Worm (Caenorhabditis elegans) whole organism, L2 larva: Measurements from ENCODE around the gene R186.3.

ENCODE experiments used
- C34F6.9 ChIP-seq: fragments of 150-350 bp; optimal IDR thresholded peaks from 2 replicates; lab custom pipeline; 2014; ENCODE audit warnings: missing biosample characterization, missing genetic modification characterization
- R02D3.7 ChIP-seq: fragments of 150-350 bp; optimal IDR thresholded peaks from 2 replicates; lab custom pipeline; 2014; ENCODE audit warnings: missing biosample characterization, missing genetic modification characterization
- ZK546.5 ChIP-seq: sonication (generic microtip); optimal IDR thresholded peaks from 2 replicates; lab custom pipeline; 2017; ENCODE audit warnings: missing biosample characterization, missing genetic modification characterization
- alr-1 ChIP-seq: fragments of 150-350 bp; optimal IDR thresholded peaks from 2 replicates; lab custom pipeline; 2014; ENCODE audit warnings: missing biosample characterization, missing genetic modification characterization
- ama-1 ChIP-seq: fragments of 150-350 bp; optimal IDR thresholded peaks from 2 replicates; lab custom pipeline; 2018; ENCODE audit warnings: inconsistent platforms
- ceh-82 ChIP-seq: fragments of 150-350 bp; optimal IDR thresholded peaks from 2 replicates; lab custom pipeline; 2014; ENCODE audit warnings: missing biosample characterization, missing genetic modification characterization
- crh-2 ChIP-seq: sonication (generic microtip); optimal IDR thresholded peaks from 2 replicates; lab custom pipeline; 2017; ENCODE audit warnings: missing biosample characterization, missing genetic modification characterization
- dmd-4 ChIP-seq: sonication (generic microtip); optimal IDR thresholded peaks from 2 replicates; lab custom pipeline; 2017; ENCODE audit warnings: missing biosample characterization, missing genetic modification characterization
- egl-27 ChIP-seq: sonication (generic microtip); optimal IDR thresholded peaks from 3 replicates; lab custom pipeline; 2017; ENCODE audit warnings: missing biosample characterization, missing genetic modification reagents, missing genetic modification characterization
- fos-1 ChIP-seq: fragments of 150-350 bp; optimal IDR thresholded peaks from 2 replicates; lab custom pipeline; 2014; ENCODE audit warnings: missing biosample characterization, missing genetic modification characterization
- gmeb-1 ChIP-seq: fragments of 150-350 bp; optimal IDR thresholded peaks from 2 replicates; lab custom pipeline; 2014; ENCODE audit warnings: missing biosample characterization, missing genetic modification characterization
- lin-11 ChIP-seq: fragments of 150-350 bp; sonication (generic microtip); optimal IDR thresholded peaks from 2 replicates; lab custom pipeline; 2014; ENCODE audit warnings: missing biosample characterization, missing genetic modification characterization, inconsistent platforms, mixed read lengths
- lin-13 ChIP-seq: fragments of 150-350 bp; optimal IDR thresholded peaks from 2 replicates; lab custom pipeline; 2014; ENCODE audit warnings: missing biosample characterization, missing genetic modification reagents, missing genetic modification characterization
- lsy-2 ChIP-seq, 2 experiments: fragments of 150-350 bp in 1 of 2; sonication (generic microtip) in 1 of 2; optimal IDR thresholded peaks; 2 replicates each; lab custom pipeline; 2014 to 2017; ENCODE audit warnings: missing biosample characterization in 2 of 2, missing genetic modification characterization in 2 of 2
- mbf-1 ChIP-seq: sonication (generic microtip); optimal IDR thresholded peaks from 2 replicates; lab custom pipeline; 2017; ENCODE audit warnings: missing biosample characterization, missing genetic modification characterization
- mdl-1 ChIP-seq, 2 experiments: fragments of 150-350 bp in 1 of 2; sonication (generic microtip) in 1 of 2; optimal IDR thresholded peaks; 2 replicates each; lab custom pipeline; 2017; ENCODE audit warnings: missing biosample characterization in 2 of 2, missing genetic modification characterization in 2 of 2
- nhr-12 ChIP-seq: fragments of 150-350 bp; optimal IDR thresholded peaks from 2 replicates; lab custom pipeline; 2014; ENCODE audit warnings: missing biosample characterization, missing genetic modification characterization
- nhr-129 ChIP-seq: fragments of 150-350 bp; optimal IDR thresholded peaks from 2 replicates; lab custom pipeline; 2014; ENCODE audit warnings: missing biosample characterization, missing genetic modification characterization
- nhr-23 ChIP-seq: fragments of 150-350 bp; optimal IDR thresholded peaks from 2 replicates; lab custom pipeline; 2014; ENCODE audit warnings: missing biosample characterization, missing genetic modification reagents, missing genetic modification characterization
- nhr-237 ChIP-seq: fragments of 150-350 bp; optimal IDR thresholded peaks from 2 replicates; lab custom pipeline; 2014; ENCODE audit warnings: missing biosample characterization, missing genetic modification characterization
- nhr-25 ChIP-seq: fragments of 150-350 bp; sonication (generic microtip); optimal IDR thresholded peaks from 3 replicates; lab custom pipeline; 2014; ENCODE audit warnings: missing biosample characterization, missing genetic modification characterization
- nhr-6 ChIP-seq: fragments of 150-350 bp; optimal IDR thresholded peaks from 2 replicates; lab custom pipeline; 2014; ENCODE audit warnings: missing biosample characterization, missing genetic modification characterization
- nhr-77 ChIP-seq: fragments of 150-350 bp; optimal IDR thresholded peaks from 2 replicates; lab custom pipeline; 2014; ENCODE audit warnings: missing biosample characterization, missing genetic modification characterization
- peb-1 ChIP-seq: fragments of 150-350 bp; optimal IDR thresholded peaks from 2 replicates; lab custom pipeline; 2014; ENCODE audit warnings: missing biosample characterization, missing genetic modification characterization
- skn-1 ChIP-seq: sonication (generic microtip); optimal IDR thresholded peaks from 2 replicates; lab custom pipeline; 2017; ENCODE audit warnings: missing biosample characterization, missing genetic modification characterization
- sma-3 ChIP-seq: sonication (generic microtip); optimal IDR thresholded peaks from 2 replicates; lab custom pipeline; 2016; ENCODE audit warnings: missing genetic modification reagents, missing genetic modification characterization, missing compliant biosample characterization
- sma-9 ChIP-seq, 2 experiments: fragments of 150-350 bp in 1 of 2; sonication (generic microtip) in 1 of 2; optimal IDR thresholded peaks; 2 replicates each; lab custom pipeline; 2014 to 2016; ENCODE audit warnings: missing genetic modification characterization in 2 of 2, mild to moderate bottlenecking in 1 of 2, missing biosample characterization in 1 of 2, missing compliant biosample characterization in 1 of 2, missing genetic modification reagents in 1 of 2, moderate library complexity in 1 of 2
- snpc-4 ChIP-seq: fragments of 150-350 bp; optimal IDR thresholded peaks from 2 replicates; lab custom pipeline; 2014; ENCODE audit warnings: missing biosample characterization, missing genetic modification characterization
- unc-55 ChIP-seq: fragments of 150-350 bp; sonication (generic microtip); optimal IDR thresholded peaks from 3 replicates; lab custom pipeline; 2014; ENCODE audit warnings: missing biosample characterization, missing genetic modification reagents, missing genetic modification characterization
- zag-1 ChIP-seq: fragments of 150-350 bp; optimal IDR thresholded peaks from 2 replicates; lab custom pipeline; 2014; ENCODE audit warnings: missing biosample characterization, missing genetic modification characterization
- ztf-11 ChIP-seq: sonication (generic microtip); optimal IDR thresholded peaks from 2 replicates; lab custom pipeline; 2017; ENCODE audit warnings: missing biosample characterization, missing genetic modification characterization

Gene R186.3

ce11 chrV:12963192-12963591 lies 3.8 kb downstream of the R186.3 start, which contains the start of gene hrg-9:
Gene hrg-9, minus strand, starts transcription at chrV:12963343.
- peak; percentile 6 for TF ChIP-seq fos-1 (tag; lab: Kevin White, UChicago)
- TF ChIP-seq ama-1: no peak
- TF ChIP-seq lsy-2 (tag; optimal IDR thresholded peaks at IDR 0.05; lab: Kevin White, UChicago): peak in 1 of 2 experiments; percentile 33
- TF ChIP-seq nhr-129 (tag; lab: Kevin White, UChicago): peak; percentile 96
- TF ChIP-seq lin-11 (tag; lab: Kevin White, UChicago): no peak
- no peak for TF ChIP-seq nhr-237
- TF ChIP-seq nhr-25 (tag; lab: Kevin White, UChicago): peak; percentile 34
- TF ChIP-seq nhr-12 (tag; lab: Kevin White, UChicago): no peak
- peak; percentile 3 for TF ChIP-seq crh-2 (tag; lab: Kevin White, UChicago)

ce11 chrV:12961085-12961560 lies 5.9 kb downstream of the R186.3 start, which contains the start of gene mpst-7:
Gene mpst-7, minus strand, starts transcription at chrV:12961135.
- no peak for TF ChIP-seq sma-9 (GFP tag; optimal IDR thresholded peaks at IDR 0.05; lab: Kevin White, UChicago)
- TF ChIP-seq sma-9 (tag; optimal IDR thresholded peaks at IDR 0.05; lab: Kevin White, UChicago): no peak
- peak; percentile 20 for TF ChIP-seq nhr-25 (tag; lab: Kevin White, UChicago)
- no peak for TF ChIP-seq peb-1 (tag; lab: Kevin White, UChicago)
- TF ChIP-seq nhr-77: no peak
- TF ChIP-seq alr-1: no peak
- no peak for TF ChIP-seq zag-1 (tag; lab: Kevin White, UChicago)
- peak; percentile 35 for TF ChIP-seq fos-1 (tag; lab: Kevin White, UChicago)
- TF ChIP-seq mbf-1 (tag; lab: Kevin White, UChicago): no peak
- TF ChIP-seq nhr-237: no peak

- no peak for TF ChIP-seq mdl-1 (tag; optimal IDR thresholded peaks at IDR 0.05; lab: Kevin White, UChicago)
- no peak for TF ChIP-seq mbf-1 (tag; lab: Kevin White, UChicago)
- TF ChIP-seq lin-13 (GFP tag; lab: Kevin White, UChicago): no peak
- TF ChIP-seq sma-3 (GFP tag; lab: Kevin White, UChicago): no peak
- no peak for TF ChIP-seq nhr-23 (tag; lab: Kevin White, UChicago)
- TF ChIP-seq ztf-11 (tag; lab: Kevin White, UChicago): no peak
- TF ChIP-seq crh-2 (tag; lab: Kevin White, UChicago): no peak
- no peak for TF ChIP-seq sma-9 (GFP tag; optimal IDR thresholded peaks at IDR 0.05; lab: Kevin White, UChicago)
- no peak for TF ChIP-seq sma-9 (tag; optimal IDR thresholded peaks at IDR 0.05; lab: Kevin White, UChicago)
- no peak for TF ChIP-seq C34F6.9 (tag; lab: Kevin White, UChicago)
- no peak for TF ChIP-seq dmd-4 (tag; lab: Kevin White, UChicago)
- TF ChIP-seq egl-27 (tag; lab: Kevin White, UChicago): no peak
- no peak for TF ChIP-seq ZK546.5 (tag; lab: Kevin White, UChicago)
These were observed 12.7 kb downstream of the R186.3 start for ce11 chrV:12954261-12954660.

- TF ChIP-seq lin-13 (GFP tag; lab: Kevin White, UChicago) (no peak), ama-1 (no peak), nhr-12 (tag; lab: Kevin White, UChicago) (no peak), ceh-82 (no peak), mdl-1 (tag; optimal IDR thresholded peaks at IDR 0.05; lab: Kevin White, UChicago) (no peak), alr-1 (no peak), zag-1 (tag; lab: Kevin White, UChicago) (no peak), snpc-4 (tag; lab: Kevin White, UChicago) (no peak), nhr-237 (no peak), mbf-1 (tag; lab: Kevin White, UChicago) (no peak), dmd-4 (tag; lab: Kevin White, UChicago) (no peak), ZK546.5 (tag; lab: Kevin White, UChicago) (no peak), sma-3 (GFP tag; lab: Kevin White, UChicago) (no peak), R02D3.7 (no peak), skn-1 (tag; lab: Kevin White, UChicago) (no peak)
These were observed 13.3 kb downstream of the R186.3 start, which contains the start of gene eif-3.K for ce11 chrV:12953702-12954101. Gene eif-3.K, plus strand, starts transcription at chrV:12954002.

ce11 chrV:12952287-12952686 lies 14.7 kb downstream of the R186.3 start, which contains the start of gene pqn-68:
Gene pqn-68, plus strand, starts transcription at chrV:12952636.
- TF ChIP-seq fos-1 (tag; lab: Kevin White, UChicago) (no peak), nhr-6 (tag; lab: Kevin White, UChicago) (no peak), nhr-129 (tag; lab: Kevin White, UChicago) (peak; percentile 40), unc-55 (GFP tag; lab: Kevin White, UChicago) (peak; percentile 49), C34F6.9 (tag; lab: Kevin White, UChicago) (peak; percentile 4), lsy-2 (tag; optimal IDR thresholded peaks at IDR 0.05; lab: Kevin White, UChicago) (peak in 1 of 2 experiments; percentile 43), gmeb-1 (tag; lab: Kevin White, UChicago) (peak; percentile 23), crh-2 (tag; lab: Kevin White, UChicago) (peak; percentile 71), nhr-25 (tag; lab: Kevin White, UChicago) (no peak)
- TF ChIP-seq, all 48 proteins: peak for 6
